Fruit fly (Drosophila melanogaster) whole organism, larva: Measurements from ENCODE around the gene Cpr65Ay.

Source experiments
- noc ChIP-seq: fragments of 200-800 bp; sonication (Bioruptor generic); optimal IDR thresholded peaks from 3 replicates; lab custom pipeline; 2019; ENCODE audit warnings: missing biosample characterization, mild to moderate bottlenecking, missing genetic modification characterization, moderate library complexity

Cpr65Ay gene

DNA sequence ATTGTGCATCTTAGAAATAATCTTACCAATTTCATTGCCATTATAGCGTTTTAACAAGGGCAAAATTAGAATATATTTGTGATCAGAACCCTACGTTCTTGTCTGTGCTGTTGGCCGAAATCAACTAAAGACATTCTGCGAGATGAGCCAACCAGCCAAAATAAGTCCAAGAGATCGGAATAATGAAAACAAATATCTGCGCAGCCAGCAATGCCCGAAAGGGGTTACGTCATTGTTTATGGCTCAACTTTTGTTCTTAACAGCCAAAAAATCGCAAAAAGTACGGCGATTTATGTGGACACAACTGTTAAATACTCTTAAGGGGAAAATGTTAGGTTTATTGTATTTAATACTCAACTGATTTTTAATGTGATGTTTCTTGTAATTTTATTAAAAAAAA lies at the start of gene Cpr65Ay:
Gene Cpr65Ay, minus strand, starts transcription at position 101 of the 400 bp plus-strand sequence.
- no peak for TF ChIP-seq noc (tag; lab: Kevin White, UChicago)

DNA sequence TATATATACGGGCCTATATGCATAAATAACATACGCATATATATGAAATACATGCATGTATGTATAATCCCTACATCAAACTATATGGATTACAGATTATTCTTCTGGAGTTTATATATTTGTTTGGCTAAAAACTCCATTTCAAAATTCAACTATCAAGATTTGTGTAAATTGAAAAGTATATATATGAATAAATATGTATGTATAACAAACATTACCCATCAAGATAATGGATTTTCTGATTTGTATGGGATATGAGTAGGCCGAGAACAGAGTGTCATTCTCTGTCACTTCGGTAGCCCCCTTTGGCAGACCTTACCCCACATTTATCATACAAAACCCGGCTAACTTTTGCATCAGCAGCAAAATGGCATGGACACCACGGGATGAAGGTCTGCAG lies 41.7 kb upstream of the Cpr65Ay start, which contains the start of gene CG8219:
Gene CG8219, plus strand, starts transcription at position 301 of the 400 bp plus-strand sequence.
- no peak for TF ChIP-seq noc (tag; lab: Kevin White, UChicago)

DNA sequence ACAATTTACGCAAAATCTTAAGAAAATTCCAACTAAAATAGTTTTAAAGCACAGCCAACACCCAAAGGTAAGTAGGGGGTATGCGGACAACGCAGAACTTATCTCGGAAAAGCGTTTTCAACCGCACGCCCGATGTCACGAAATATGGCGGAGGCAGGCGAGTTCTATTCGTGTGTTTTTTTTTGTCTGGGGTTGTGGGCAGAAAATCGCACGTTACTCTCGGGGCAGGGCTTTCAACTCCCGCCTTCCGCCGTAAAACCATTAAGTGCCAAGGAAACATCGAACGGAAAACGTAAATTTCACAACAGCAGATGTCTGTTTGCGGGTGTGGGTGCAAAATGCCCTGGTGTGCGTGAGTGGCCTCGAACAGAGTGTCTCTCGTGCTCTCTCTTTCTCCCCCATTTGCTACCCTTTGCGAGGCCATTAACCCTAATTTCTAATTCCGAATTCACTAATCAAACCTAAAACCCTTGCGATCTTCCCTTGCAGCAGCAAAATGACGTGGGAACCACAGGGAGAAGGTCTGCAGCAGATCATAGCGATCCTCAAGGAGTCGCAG lies 35.2 kb upstream of the Cpr65Ay start:
- TF ChIP-seq noc (tag; lab: Kevin White, UChicago): no peak

DNA sequence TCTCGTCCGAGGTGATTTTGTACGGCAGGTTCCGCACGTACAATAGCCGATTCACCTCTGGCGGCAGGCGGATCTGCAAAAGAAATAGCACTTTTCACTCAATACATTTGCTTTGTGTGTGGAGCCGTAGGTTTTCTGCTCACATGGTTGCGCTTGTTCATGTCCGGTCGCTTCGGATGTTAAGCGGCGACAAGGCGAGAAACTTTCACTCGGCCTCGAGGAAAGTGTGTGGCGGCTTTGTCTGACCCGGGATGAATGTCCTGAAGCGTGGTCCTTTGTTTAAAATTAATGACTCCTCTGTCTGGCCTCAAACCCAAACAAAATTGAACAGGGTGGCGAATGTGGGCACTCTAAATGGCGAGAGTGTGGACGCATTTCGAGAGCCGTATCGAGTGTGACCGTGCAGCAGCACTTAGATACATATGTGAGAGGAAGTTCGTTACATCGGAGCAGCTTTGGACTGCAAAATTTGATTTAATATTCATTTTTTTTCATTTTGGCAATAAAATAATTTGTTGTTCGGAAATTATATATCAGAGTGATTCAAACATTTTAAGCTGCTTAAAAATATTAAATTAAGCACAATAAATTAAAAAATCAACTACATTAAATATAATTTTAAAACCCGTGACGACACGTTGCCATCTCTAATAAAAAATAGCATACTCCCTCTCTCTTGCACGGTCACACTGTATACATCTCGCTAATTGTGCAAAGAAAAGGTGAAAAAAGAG lies 34.6 kb upstream of the Cpr65Ay start, which contains the start of the genes Sf3b6 and Tnpo:
Gene Sf3b6, minus strand, starts transcription at position 358 of the 734 bp plus-strand sequence.
Gene Tnpo, plus strand, starts transcription at position 659 of the 734 bp plus-strand sequence.
- TF ChIP-seq noc (tag; lab: Kevin White, UChicago): peak; percentile 80

DNA sequence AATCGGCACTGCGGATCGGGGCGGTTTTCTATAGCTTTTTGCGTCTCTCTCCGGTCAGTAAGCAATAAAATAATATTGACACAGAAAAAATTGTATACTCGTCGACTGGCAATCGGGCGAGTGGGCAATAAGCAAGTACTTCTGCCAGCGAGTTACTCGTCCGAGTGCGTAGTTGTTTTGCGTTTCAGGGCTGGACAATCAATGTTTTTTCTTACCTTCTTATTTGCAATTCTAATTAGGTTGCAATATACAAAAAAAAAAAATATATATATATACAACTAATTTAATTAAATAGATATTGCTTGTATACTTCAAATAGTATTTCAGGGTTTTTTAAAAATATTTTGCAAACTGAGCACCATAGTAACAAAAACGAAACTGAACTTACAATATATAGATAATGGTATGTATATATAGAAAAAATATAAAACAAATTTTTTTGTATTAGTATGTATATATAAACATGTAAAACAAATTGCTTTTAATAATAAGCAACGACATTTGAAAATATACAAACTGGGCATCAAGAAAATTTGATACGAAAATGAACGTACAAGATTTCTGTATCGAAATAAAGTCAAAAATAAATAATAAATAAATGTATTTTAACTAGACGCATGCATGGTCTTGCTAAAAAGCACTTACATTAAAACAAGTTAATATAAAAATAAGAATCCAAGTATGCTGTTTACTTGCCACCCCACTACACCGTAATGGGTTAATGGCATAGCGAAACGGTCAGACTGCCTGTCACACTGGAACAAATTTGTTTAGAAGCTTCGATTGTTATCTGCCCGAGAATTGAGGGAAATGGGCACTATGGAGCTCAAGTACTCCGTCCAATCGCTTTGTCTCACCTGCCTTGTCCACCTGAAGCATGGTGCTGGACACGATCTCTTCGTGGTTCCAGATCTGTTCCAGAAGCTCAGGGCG lies 30.8 kb upstream of the Cpr65Ay start, which contains the start of the genes D19A and CG7386:
Gene D19A, minus strand, starts transcription at position 129 of the 933 bp plus-strand sequence.
Gene CG7386, plus strand, starts transcription at position 751 of the 933 bp plus-strand sequence.
- peak; percentile 33 for TF ChIP-seq noc (tag; lab: Kevin White, UChicago)

DNA sequence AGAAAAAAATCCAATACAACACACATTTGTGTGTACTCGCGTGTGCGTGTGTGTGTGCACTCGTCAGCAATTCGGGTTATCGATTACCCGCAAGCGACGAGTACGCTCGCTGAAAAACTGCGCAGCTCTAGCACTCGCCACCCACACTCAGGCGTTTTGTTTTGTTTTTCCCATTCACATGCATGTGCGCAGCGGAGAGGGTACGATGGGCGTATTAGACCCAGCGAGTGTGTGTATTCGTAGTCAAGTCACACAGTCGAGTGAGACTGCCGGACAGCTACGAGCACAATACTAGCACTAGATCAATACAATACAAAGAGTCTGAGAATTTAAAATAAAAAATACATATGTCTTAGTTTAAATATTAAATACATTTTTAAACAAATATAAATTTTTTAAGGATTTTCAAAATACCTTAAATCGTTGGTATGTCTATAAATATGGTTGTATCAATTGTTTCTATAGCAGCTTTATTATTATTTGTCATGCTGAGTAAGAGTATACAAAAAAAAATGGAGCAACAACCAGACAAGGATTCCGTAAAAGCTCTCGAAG lies 26.5 kb upstream of the Cpr65Ay start, which contains the start of the genes D19B and CG43293:
Gene D19B, minus strand, starts transcription at position 37 of the 555 bp plus-strand sequence.
Gene CG43293, plus strand, starts transcription at position 306 of the 555 bp plus-strand sequence.
- TF ChIP-seq noc (tag; lab: Kevin White, UChicago): peak; percentile 72

DNA sequence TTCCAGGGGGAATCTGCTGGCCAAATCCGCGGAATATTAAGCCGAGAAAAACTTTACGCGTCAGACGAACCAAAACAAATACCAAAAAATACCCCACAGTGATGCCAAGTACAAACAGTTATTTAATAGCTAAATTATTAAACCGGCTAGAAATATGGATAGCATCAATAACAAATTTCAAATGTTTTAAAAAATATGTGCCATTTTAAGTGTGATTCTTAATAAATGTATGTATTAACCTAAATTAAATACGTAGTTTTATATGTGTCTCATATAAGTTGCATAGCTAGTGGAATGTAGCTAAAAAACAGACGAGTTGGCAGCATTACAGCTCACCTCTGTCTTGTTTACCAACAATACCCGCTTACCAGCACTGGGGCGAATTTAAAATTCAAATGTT lies 23.3 kb upstream of the Cpr65Ay start, which contains the start of gene CG10274:
Gene CG10274, minus strand, starts transcription at position 54 of the 400 bp plus-strand sequence.
- TF ChIP-seq noc (tag; lab: Kevin White, UChicago): no peak

DNA sequence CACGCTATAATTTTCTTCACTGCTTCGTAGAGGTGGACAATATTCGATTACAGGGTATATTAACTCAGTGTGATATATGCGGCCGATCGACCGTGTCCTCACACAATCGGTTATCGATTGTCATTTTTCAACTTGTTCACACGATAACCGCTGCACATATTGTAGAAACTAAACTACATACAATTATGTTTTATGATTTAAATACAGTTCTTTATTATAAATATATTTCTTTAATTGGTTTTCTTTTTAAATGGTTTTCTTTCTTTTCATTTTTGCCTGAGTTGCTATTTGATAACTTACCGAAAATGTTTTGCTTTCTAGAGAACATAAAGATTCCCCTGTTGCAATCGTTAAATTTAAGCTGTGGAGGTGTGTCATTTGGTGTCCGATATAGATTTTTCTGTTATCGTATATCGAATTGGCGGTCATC lies 15.4 kb upstream of the Cpr65Ay start, which contains the start of the genes fmt and CG7376:
Gene fmt, minus strand, starts transcription at position 55 of the 430 bp plus-strand sequence.
Gene CG7376, plus strand, starts transcription at position 423 of the 430 bp plus-strand sequence.
- TF ChIP-seq noc (tag; lab: Kevin White, UChicago): no peak

DNA sequence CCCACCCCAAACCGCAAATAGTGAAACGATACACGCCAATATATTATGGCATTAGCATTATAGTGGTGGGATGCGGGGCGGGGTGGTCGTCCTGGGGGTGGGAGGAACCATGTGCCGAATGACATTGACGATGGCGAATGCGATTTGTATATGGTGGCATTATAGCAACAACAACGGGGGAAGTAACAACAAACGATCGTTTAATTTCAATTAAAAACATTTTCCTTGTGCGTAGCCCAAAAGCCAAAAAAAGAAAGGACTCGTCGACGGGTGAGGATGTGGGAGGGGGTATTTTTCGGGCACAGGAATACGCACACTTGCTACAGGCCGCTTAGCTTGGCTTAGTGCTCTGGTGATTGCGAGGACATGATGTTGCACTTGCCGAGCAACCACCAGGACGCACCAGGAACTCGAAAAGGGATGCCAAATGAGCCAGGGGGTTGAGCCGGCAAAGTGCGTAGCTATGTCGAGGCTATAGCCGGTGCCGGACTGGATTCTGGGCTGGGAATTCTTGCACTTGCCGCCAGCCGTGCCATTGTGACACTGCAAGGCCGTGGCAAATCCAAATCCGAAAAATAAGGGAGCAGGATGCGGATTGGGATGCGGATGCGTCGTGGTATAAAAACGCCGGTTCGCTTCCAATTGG lies 4.2 kb upstream of the Cpr65Ay start, which contains the start of gene Prdm13:
Gene Prdm13, plus strand, starts transcription at position 645 of the 646 bp plus-strand sequence.
- no peak for TF ChIP-seq noc (tag; lab: Kevin White, UChicago)

DNA sequence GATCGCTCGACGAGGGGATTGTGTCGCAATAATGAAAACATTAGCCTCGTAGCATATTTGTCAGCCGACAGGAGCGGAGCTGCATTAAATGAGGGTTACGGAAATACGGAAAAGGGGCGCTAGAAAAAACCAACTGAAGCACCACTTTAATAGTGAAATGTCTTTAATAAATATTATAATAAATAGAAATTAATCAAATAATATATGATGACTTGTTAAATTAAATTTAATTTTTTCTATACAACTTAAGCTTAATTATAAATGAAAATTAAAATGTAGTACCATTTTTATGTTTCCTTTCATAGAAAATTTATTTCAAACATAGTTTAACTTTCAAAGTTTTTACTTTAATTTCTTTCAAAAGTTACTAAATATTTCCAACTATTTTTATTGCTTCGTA lies 3.6 kb upstream of the Cpr65Ay start:
- TF ChIP-seq noc (tag; lab: Kevin White, UChicago): no peak

DNA sequence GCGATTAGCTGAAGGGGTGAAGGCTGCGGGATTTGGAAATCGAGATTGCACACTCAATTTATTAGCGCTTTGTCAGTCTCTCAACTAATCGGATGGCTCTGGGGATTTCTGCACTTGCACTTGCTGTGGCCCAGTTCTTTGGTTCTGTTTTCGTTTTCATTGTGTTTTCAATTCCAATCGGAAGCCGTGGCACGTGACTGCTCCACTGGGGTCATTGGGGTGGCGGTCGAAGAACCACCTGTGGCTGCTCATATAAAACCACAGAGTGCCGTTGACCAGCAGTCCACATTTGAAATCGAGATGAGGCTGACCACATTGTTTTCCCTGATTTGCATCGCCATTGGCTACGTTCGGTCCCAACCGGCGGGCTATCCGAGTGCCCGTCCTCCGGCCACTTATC lies 2.1 kb upstream of the Cpr65Ay start, which contains the start of gene Cpr65Az:
Gene Cpr65Az, plus strand, starts transcription at position 301 of the 400 bp plus-strand sequence.
- TF ChIP-seq noc (tag; lab: Kevin White, UChicago): no peak

DNA sequence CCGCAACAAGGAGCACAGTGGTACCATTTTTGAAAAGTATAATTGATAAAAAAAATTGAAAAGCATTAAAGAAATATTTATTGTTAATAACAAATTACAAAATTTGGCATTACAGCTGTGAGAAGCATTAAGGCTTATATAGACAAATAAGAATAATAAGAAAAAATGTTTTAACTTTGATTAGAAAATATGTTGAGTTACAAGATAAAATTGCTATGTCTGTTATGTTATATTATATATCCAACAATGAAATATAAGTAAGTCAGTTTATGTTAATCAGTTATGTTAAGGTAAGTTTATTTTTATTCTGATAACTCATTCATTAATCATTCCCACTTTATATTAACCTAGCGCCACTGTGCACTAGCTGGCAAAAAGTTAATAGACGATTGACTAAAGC lies 1.4 kb upstream of the Cpr65Ay start:
- TF ChIP-seq noc (tag; lab: Kevin White, UChicago): no peak

DNA sequence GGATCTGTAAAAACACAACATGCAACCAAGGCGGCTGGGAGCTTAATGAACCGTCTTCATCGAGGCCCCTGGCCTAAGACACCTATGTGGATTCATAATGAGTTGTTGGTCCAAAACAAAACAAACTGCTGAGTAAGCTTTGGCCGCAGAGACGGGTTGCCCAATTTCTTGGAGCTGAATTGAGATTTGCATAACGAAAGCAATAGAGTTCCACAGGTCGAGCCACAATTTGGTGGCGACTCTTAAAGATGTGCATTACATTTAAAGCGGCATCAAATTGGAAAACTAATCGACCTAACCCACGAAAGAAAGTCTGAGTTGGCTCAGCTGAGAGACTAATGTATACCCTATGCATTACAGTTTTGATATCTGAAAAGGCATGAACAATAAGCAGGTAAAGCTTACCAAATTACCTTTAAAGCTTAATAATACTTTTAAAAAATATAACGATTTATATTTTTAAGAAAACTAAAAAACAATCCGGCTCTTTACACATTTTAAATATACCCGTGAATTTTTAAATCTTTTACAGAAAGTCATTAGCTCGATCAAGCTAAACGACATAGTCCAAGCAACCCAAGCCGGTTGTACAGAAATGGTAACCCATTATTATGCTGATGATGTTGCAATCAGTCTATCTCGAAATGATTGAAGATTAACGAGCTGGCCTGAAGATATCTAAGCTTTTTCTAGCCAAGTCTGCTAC lies 950 bp downstream of the Cpr65Ay start, which contains the start of gene CG13297:
Gene CG13297, minus strand, starts transcription at position 51 of the 706 bp plus-strand sequence.
- TF ChIP-seq noc (tag; lab: Kevin White, UChicago): peak; percentile 15
